Worm (Caenorhabditis elegans) whole organism, L4 larva: ENCODE data around the gene klf-1.
A peak's percentile ranks its signal among the peaks of the same experiment; 100 is the strongest.

Experiments used
- F10B5.3 ChIP-seq: sonication (generic microtip); optimal IDR thresholded peaks from 2 replicates; lab custom pipeline; 2016; ENCODE audit warnings: mild to moderate bottlenecking, missing genetic modification characterization, missing compliant biosample characterization
- F26F4.8 ChIP-seq: fragments of 200-800 bp; sonication (Bioruptor generic); conservative IDR thresholded peaks from 2 replicates; pipeline ENCODE4 v1.3.6; 2022; ENCODE audit warnings: missing genetic modification characterization, missing compliant biosample characterization
- Y48G9A.11 ChIP-seq: fragments of 200-800 bp; sonication (Bioruptor generic); IDR thresholded peaks from 2 replicates; pipeline ENCODE4 v1.3.6; 2022; ENCODE audit warnings: missing genetic modification reagents, missing genetic modification characterization, missing compliant biosample characterization
- Y5F2A.4 ChIP-seq: fragments of 200-800 bp; sonication (Bioruptor generic); optimal IDR thresholded peaks from 2 replicates; lab custom pipeline; 2018; ENCODE audit warnings: mild to moderate bottlenecking, missing genetic modification characterization, missing compliant biosample characterization
- ZK337.2 ChIP-seq: fragments of 200-800 bp; sonication (Bioruptor generic); IDR thresholded peaks from 2 replicates; pipeline ENCODE4 v1.3.6; 2022; ENCODE audit warnings: missing genetic modification reagents, missing genetic modification characterization, missing compliant biosample characterization
- ceh-20 ChIP-seq: fragments of 200-800 bp; sonication (Bioruptor generic); IDR thresholded peaks from 2 replicates; pipeline ENCODE4 v1.3.6; 2022; ENCODE audit warnings: missing genetic modification reagents, missing genetic modification characterization, missing compliant biosample characterization
- ceh-32 ChIP-seq: sonication (generic microtip); optimal IDR thresholded peaks from 2 replicates; lab custom pipeline; 2016; ENCODE audit warnings: mild to moderate bottlenecking, missing genetic modification characterization, missing compliant biosample characterization; ENCODE audit not compliant: poor library complexity
- ceh-82 ChIP-seq: sonication (generic microtip); optimal IDR thresholded peaks from 2 replicates; lab custom pipeline; 2017; ENCODE audit warnings: missing biosample characterization, missing genetic modification characterization
- cey-2 ChIP-seq: sonication (generic microtip); optimal IDR thresholded peaks from 3 replicates; lab custom pipeline; 2017; ENCODE audit warnings: missing genetic modification characterization, mild to moderate bottlenecking, missing compliant biosample characterization, antibody characterized with exemption, borderline replicate concordance; ENCODE audit not compliant: insufficient read depth
- daf-8 ChIP-seq: fragments of 200-800 bp; sonication (Bioruptor generic); IDR thresholded peaks from 2 replicates; pipeline ENCODE4 v1.3.6; 2022; ENCODE audit warnings: missing genetic modification characterization, missing compliant biosample characterization
- dmd-9 ChIP-seq: fragments of 200-800 bp; sonication (Bioruptor generic); IDR thresholded peaks from 2 replicates; pipeline ENCODE4 v1.3.6; 2022; ENCODE audit warnings: missing genetic modification reagents, missing genetic modification characterization, missing compliant biosample characterization
- dpl-1 ChIP-seq: fragments of 150-350 bp; optimal IDR thresholded peaks from 2 replicates; lab custom pipeline; 2014; ENCODE audit warnings: missing biosample characterization, missing genetic modification reagents, missing genetic modification characterization
- duxl-1 ChIP-seq: sonication (generic microtip); optimal IDR thresholded peaks from 2 replicates; lab custom pipeline; 2016; ENCODE audit warnings: mild to moderate bottlenecking, missing genetic modification characterization, moderate library complexity, missing compliant biosample characterization; ENCODE audit not compliant: poor library complexity
- dve-1 ChIP-seq: sonication (generic microtip); optimal IDR thresholded peaks from 2 replicates; lab custom pipeline; 2017; ENCODE audit warnings: antibody characterized with exemption, mild to moderate bottlenecking, missing genetic modification characterization, missing compliant biosample characterization; ENCODE audit not compliant: insufficient read depth
- egl-27 ChIP-seq: sonication (generic microtip); optimal IDR thresholded peaks from 3 replicates; lab custom pipeline; 2017; ENCODE audit warnings: missing biosample characterization, missing genetic modification reagents, missing genetic modification characterization
- gei-8 ChIP-seq: fragments of 200-800 bp; sonication (Bioruptor generic); optimal IDR thresholded peaks from 2 replicates; lab custom pipeline; 2018; ENCODE audit warnings: mild to moderate bottlenecking, missing genetic modification characterization, missing compliant biosample characterization
- hif-1 ChIP-seq, 2 experiments: sonication (generic microtip); optimal IDR thresholded peaks; 2 replicates each; lab custom pipeline; 2016 to 2017; ENCODE audit warnings: missing compliant biosample characterization in 2 of 2, missing genetic modification characterization in 2 of 2, missing genetic modification reagents in 2 of 2, missing genotype in 2 of 2, mild to moderate bottlenecking in 1 of 2
- hlh-30 ChIP-seq: sonication (generic microtip); optimal IDR thresholded peaks from 2 replicates; lab custom pipeline; 2017; ENCODE audit warnings: antibody characterized with exemption, mild to moderate bottlenecking, missing genetic modification characterization, missing compliant biosample characterization; ENCODE audit not compliant: insufficient read depth
- hmg-1.1 ChIP-seq: fragments of 200-800 bp; sonication (Bioruptor generic); IDR thresholded peaks from 2 replicates; pipeline ENCODE4 v1.3.6; 2022; ENCODE audit warnings: missing genetic modification reagents, missing genetic modification characterization, missing compliant biosample characterization
- lin-1 ChIP-seq: fragments of 200-800 bp; sonication (Bioruptor generic); IDR thresholded peaks from 2 replicates; pipeline ENCODE4 v1.3.6; 2022; ENCODE audit warnings: missing genetic modification reagents, missing genetic modification characterization, missing compliant biosample characterization
- lin-15B ChIP-seq: fragments of 150-350 bp; sonication (generic microtip); optimal IDR thresholded peaks from 3 replicates; lab custom pipeline; 2014; ENCODE audit warnings: missing biosample characterization, missing genetic modification characterization
- lin-39 ChIP-seq: fragments of 150-350 bp; optimal IDR thresholded peaks from 2 replicates; lab custom pipeline; 2014; ENCODE audit warnings: missing biosample characterization, missing genetic modification reagents, missing genetic modification characterization
- lir-3 ChIP-seq: sonication (generic microtip); optimal IDR thresholded peaks from 2 replicates; lab custom pipeline; 2016; ENCODE audit warnings: mild to moderate bottlenecking, missing genetic modification characterization, missing compliant biosample characterization
- madf-5 ChIP-seq, 2 experiments: fragments of 200-800 bp; sonication (Bioruptor generic); IDR thresholded peaks; 2 replicates each; pipeline ENCODE4 v1.3.6; 2022; ENCODE audit warnings: missing compliant biosample characterization in 2 of 2, missing genetic modification characterization in 2 of 2
- mdl-1 ChIP-seq, 2 experiments: fragments of 150-350 bp in 1 of 2; sonication (generic microtip) in 1 of 2; optimal IDR thresholded peaks; 2 replicates each; lab custom pipeline; 2014 to 2017; ENCODE audit warnings: missing biosample characterization in 2 of 2, missing genetic modification characterization in 2 of 2
- mdt-29 ChIP-seq: fragments of 200-800 bp; sonication (Bioruptor generic); IDR thresholded peaks from 2 replicates; pipeline ENCODE4 v1.3.6; 2022; ENCODE audit warnings: missing genetic modification reagents, missing genetic modification characterization, missing compliant biosample characterization
- mep-1 ChIP-seq: fragments of 150-350 bp; sonication (generic microtip); optimal IDR thresholded peaks from 3 replicates; lab custom pipeline; 2014; ENCODE audit warnings: missing biosample characterization, missing genetic modification characterization
- mes-2 ChIP-seq: sonication (generic microtip); optimal IDR thresholded peaks from 2 replicates; lab custom pipeline; 2016; ENCODE audit warnings: missing genotype, mild to moderate bottlenecking, missing genetic modification characterization, missing compliant biosample characterization; ENCODE audit not compliant: poor library complexity, severe bottlenecking
- mxl-2 ChIP-seq: fragments of 200-800 bp; sonication (Bioruptor generic); conservative IDR thresholded peaks from 2 replicates; pipeline ENCODE4 v1.3.6; 2022; ENCODE audit warnings: missing genetic modification reagents, missing genetic modification characterization, missing compliant biosample characterization
- mxl-3 ChIP-seq: fragments of 200-800 bp; sonication (Bioruptor generic); optimal IDR thresholded peaks from 2 replicates; lab custom pipeline; 2018; ENCODE audit warnings: mild to moderate bottlenecking, missing genetic modification characterization, missing compliant biosample characterization
- nhr-10 ChIP-seq: fragments of 150-350 bp; optimal IDR thresholded peaks from 2 replicates; lab custom pipeline; 2014; ENCODE audit warnings: missing biosample characterization, missing genetic modification characterization
- nhr-111 ChIP-seq: fragments of 200-800 bp; sonication (Bioruptor generic); optimal IDR thresholded peaks from 2 replicates; lab custom pipeline; 2018; ENCODE audit warnings: mild to moderate bottlenecking, missing genetic modification characterization, missing compliant biosample characterization
- nhr-41 ChIP-seq: fragments of 200-800 bp; sonication (Bioruptor generic); IDR thresholded peaks from 2 replicates; pipeline ENCODE4 v1.3.6; 2022; ENCODE audit warnings: missing genetic modification reagents, missing genetic modification characterization, missing compliant biosample characterization
- nhr-42 ChIP-seq: fragments of 200-800 bp; sonication (Bioruptor generic); IDR thresholded peaks from 2 replicates; pipeline ENCODE4 v1.3.6; 2022; ENCODE audit warnings: missing genetic modification characterization, missing compliant biosample characterization
- nhr-48 ChIP-seq: sonication (generic microtip); optimal IDR thresholded peaks from 2 replicates; lab custom pipeline; 2016; ENCODE audit warnings: mild to moderate bottlenecking, missing genetic modification characterization, missing compliant biosample characterization
- nhr-76 ChIP-seq: fragments of 150-350 bp; optimal IDR thresholded peaks from 2 replicates; lab custom pipeline; 2014; ENCODE audit warnings: missing biosample characterization, missing genetic modification characterization
- pha-4 ChIP-seq, 2 experiments: fragments of 150-350 bp in 1 of 2; fragments of 200-800 bp in 1 of 2; sonication (Bioruptor generic) in 1 of 2; IDR thresholded peaks in 1 of 2; optimal IDR thresholded peaks in 1 of 2; 2 replicates each; pipeline versions ENCODE4 v1.3.6 to Lab custom; 2014 to 2022; ENCODE audit warnings: missing genetic modification characterization in 2 of 2, missing genetic modification reagents in 2 of 2, missing biosample characterization in 1 of 2, missing compliant biosample characterization in 1 of 2
- php-3 ChIP-seq: fragments of 200-800 bp; sonication (Bioruptor generic); IDR thresholded peaks from 2 replicates; pipeline ENCODE4 v1.3.6; 2022; ENCODE audit warnings: missing genetic modification reagents, missing genetic modification characterization, missing compliant biosample characterization
- pqm-1 ChIP-seq: sonication (generic microtip); optimal IDR thresholded peaks from 2 replicates; lab custom pipeline; 2017; ENCODE audit warnings: missing biosample characterization, missing genetic modification characterization
- rbr-2 ChIP-seq: sonication (generic microtip); optimal IDR thresholded peaks from 2 replicates; lab custom pipeline; 2016; ENCODE audit warnings: missing genotype, missing genetic modification characterization, missing compliant biosample characterization
- saeg-2 ChIP-seq: fragments of 200-800 bp; sonication (Bioruptor generic); IDR thresholded peaks from 2 replicates; pipeline ENCODE4 v1.3.6; 2022; ENCODE audit warnings: missing genetic modification reagents, missing genetic modification characterization, missing compliant biosample characterization
- skn-1 ChIP-seq: fragments of 150-350 bp; optimal IDR thresholded peaks from 2 replicates; lab custom pipeline; 2014; ENCODE audit warnings: missing biosample characterization, missing genetic modification characterization
- snpc-1.2 ChIP-seq: fragments of 200-800 bp; sonication (Bioruptor generic); IDR thresholded peaks from 2 replicates; pipeline ENCODE4 v1.3.6; 2022; ENCODE audit warnings: missing genetic modification reagents, missing genetic modification characterization, missing compliant biosample characterization
- snpc-4 ChIP-seq: fragments of 150-350 bp; optimal IDR thresholded peaks from 2 replicates; lab custom pipeline; 2014; ENCODE audit warnings: missing biosample characterization, missing genetic modification characterization
- spr-1 ChIP-seq: sonication (generic microtip); optimal IDR thresholded peaks from 2 replicates; lab custom pipeline; 2016; ENCODE audit warnings: mild to moderate bottlenecking, missing genetic modification characterization, missing compliant biosample characterization
- spr-3 ChIP-seq: fragments of 200-800 bp; sonication (Bioruptor generic); optimal IDR thresholded peaks from 2 replicates; lab custom pipeline; 2018; ENCODE audit warnings: mild to moderate bottlenecking, missing genetic modification characterization, missing compliant biosample characterization
- tag-97 ChIP-seq: fragments of 200-800 bp; sonication (Bioruptor generic); IDR thresholded peaks from 2 replicates; pipeline ENCODE4 v1.3.6; 2022; ENCODE audit warnings: missing genetic modification characterization, missing compliant biosample characterization
- tra-1 ChIP-seq: fragments of 200-800 bp; sonication (Bioruptor generic); IDR thresholded peaks from 2 replicates; pipeline ENCODE4 v1.3.6; 2022; ENCODE audit warnings: missing genetic modification reagents, missing genetic modification characterization, missing compliant biosample characterization
- zip-11 ChIP-seq: fragments of 200-800 bp; sonication (Bioruptor generic); IDR thresholded peaks from 2 replicates; pipeline ENCODE4 v1.3.6; 2022; ENCODE audit warnings: missing genetic modification characterization, missing compliant biosample characterization
- ztf-11 ChIP-seq: fragments of 150-350 bp; optimal IDR thresholded peaks from 2 replicates; lab custom pipeline; 2014; ENCODE audit warnings: missing biosample characterization, missing genetic modification characterization

klf-1 gene

DNA sequence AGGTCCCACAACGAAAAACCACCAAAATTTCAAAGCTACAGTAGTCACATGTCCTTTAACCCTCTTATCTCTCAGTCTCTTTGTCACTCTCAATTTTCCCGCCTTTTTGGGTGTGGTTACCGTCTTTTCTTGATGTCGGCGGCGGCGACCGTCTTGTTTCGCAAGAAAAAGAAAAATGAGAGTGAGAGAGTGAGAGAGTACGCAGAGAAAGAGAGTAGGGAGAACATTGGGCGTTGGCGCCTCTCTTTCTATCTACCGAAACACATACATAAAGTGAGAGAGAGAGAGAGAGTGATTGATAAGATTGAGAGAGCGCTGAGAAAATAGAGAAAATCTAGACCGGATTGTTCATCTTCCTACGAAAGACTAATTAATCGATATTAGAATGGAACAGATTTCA, 1.3 kb downstream of the klf-1 start (continued):
- TF ChIP-seq egl-27 (tag; lab: Kevin White, UChicago) = no peak
- peak; percentile 19 for TF ChIP-seq spr-1
- no peak for TF ChIP-seq ceh-82 (tag; lab: Kevin White, UChicago)
- TF ChIP-seq madf-5 (GFP tag; IDR thresholded peaks at IDR 0.05; lab: Robert Waterston, UW) = no peak
- TF ChIP-seq ceh-20 = peak; percentile 60; the same call in 1 of the 2 replicates
- TF ChIP-seq nhr-111 (GFP tag; lab: Kevin White, UChicago) = no peak
- TF ChIP-seq tag-97 (GFP tag; lab: Robert Waterston, UW) = no peak
- TF ChIP-seq mxl-3 (GFP tag; lab: Kevin White, UChicago) = peak; percentile 88
- TF ChIP-seq nhr-76 (tag; lab: Kevin White, UChicago) = no peak
- TF ChIP-seq snpc-1.2 (GFP tag; lab: Robert Waterston, UW) = no peak
- peak; percentile 58 for TF ChIP-seq nhr-10
- no peak for TF ChIP-seq rbr-2
- peak; percentile 2 to 89 for TF ChIP-seq mdl-1 (tag; optimal IDR thresholded peaks at IDR 0.05; lab: Kevin White, UChicago)
- TF ChIP-seq Y48G9A.11 = no peak
- TF ChIP-seq mes-2 (tag; lab: Kevin White, UChicago) = peak; percentile 63
- no peak for TF ChIP-seq saeg-2
- TF ChIP-seq mep-1 (tag; lab: Kevin White, UChicago) = peak; percentile 73
- TF ChIP-seq php-3 (GFP tag; lab: Robert Waterston, UW) = 0 out of 2 replicates have a peak, but pooled peaks have one; percentile 23
- no peak for TF ChIP-seq ztf-11 (tag; lab: Kevin White, UChicago)
- no peak for TF ChIP-seq zip-11 (GFP tag; lab: Robert Waterston, UW)
- peak; percentile 62 for TF ChIP-seq lin-1 (GFP tag; lab: Robert Waterston, UW)
- TF ChIP-seq daf-8 = no peak
- peak; percentile 9 for TF ChIP-seq gei-8
- TF ChIP-seq tra-1 = peak; percentile 89
- no peak for TF ChIP-seq snpc-4 (tag; lab: Kevin White, UChicago)
- TF ChIP-seq ceh-32 (tag; lab: Kevin White, UChicago) = no peak
- TF ChIP-seq cey-2 (tag; lab: Kevin White, UChicago) = no peak
- no peak for TF ChIP-seq pha-4 (GFP tag; IDR thresholded peaks at IDR 0.05; lab: Robert Waterston, UW)
- TF ChIP-seq pha-4 (tag; optimal IDR thresholded peaks at IDR 0.05; lab: Kevin White, UChicago) = no peak
- peak; percentile 83 for TF ChIP-seq hlh-30 (tag; lab: Kevin White, UChicago)
- peak; percentile 44 for TF ChIP-seq hmg-1.1
- peak; percentile 60 for TF ChIP-seq dpl-1 (GFP tag; lab: Kevin White, UChicago)
- no peak for TF ChIP-seq F10B5.3 (tag; lab: Kevin White, UChicago)
- TF ChIP-seq lir-3 = no peak
- TF ChIP-seq dmd-9 (GFP tag; lab: Robert Waterston, UW) = no peak
- TF ChIP-seq Y5F2A.4 = no peak
- no peak for TF ChIP-seq ZK337.2 (GFP tag; lab: Robert Waterston, UW)
- TF ChIP-seq skn-1 (tag; lab: Kevin White, UChicago) = no peak
- TF ChIP-seq spr-3 (GFP tag; lab: Kevin White, UChicago) = no peak
- TF ChIP-seq nhr-42 (GFP tag; lab: Robert Waterston, UW) = no peak
- TF ChIP-seq pqm-1 (tag; lab: Kevin White, UChicago) = peak; percentile 85
- no peak for TF ChIP-seq hif-1 (tag; optimal IDR thresholded peaks at IDR 0.05; lab: Kevin White, UChicago)
- TF ChIP-seq F26F4.8 = no peak
- TF ChIP-seq dve-1 (tag; lab: Kevin White, UChicago) = peak; percentile 94
- no peak for TF ChIP-seq lin-15B (tag; lab: Kevin White, UChicago)
- TF ChIP-seq mdt-29 (GFP tag; lab: Robert Waterston, UW) = no peak
- TF ChIP-seq duxl-1 (tag; lab: Kevin White, UChicago) = no peak
- TF ChIP-seq lin-39 (tag; lab: Kevin White, UChicago) = no peak
- peak; percentile 80 for TF ChIP-seq nhr-48 (tag; lab: Kevin White, UChicago)
- TF ChIP-seq mxl-2 = no peak
- TF ChIP-seq nhr-41 (GFP tag; lab: Robert Waterston, UW) = peak; percentile 93
